Worm (Caenorhabditis elegans) whole organism, L4/young adult: ENCODE results near the gene twk-12.

Source experiments
- W03F9.2 ChIP-seq: fragments of 150-350 bp; optimal IDR thresholded peaks from 2 replicates; lab custom pipeline; 2014; ENCODE audit warnings: missing biosample characterization, missing genetic modification characterization
- dao-5 ChIP-seq: sonication (generic microtip); optimal IDR thresholded peaks from 2 replicates; lab custom pipeline; 2016; ENCODE audit warnings: missing genotype, missing genetic modification characterization, moderate library complexity, missing compliant biosample characterization

ce11 chrV:10681117-10681959, 14.0 kb downstream of the twk-12 start:
- TF ChIP-seq dao-5 (tag; lab: Kevin White, UChicago) (no peak), W03F9.2 (tag; lab: Kevin White, UChicago) (no peak)
